Worm (Caenorhabditis elegans): ENCODE results near the gene ift-43.
A peak's percentile ranks its signal among the peaks of the same experiment; 100 is the strongest.

The ift-43 gene

ce11 chrII:5688959-5689358, 28.4 kb upstream of the ift-43 start, which contains the start of gene C25H3.11 (continued):
- TF ChIP-seq zip-2 (tag; optimal IDR thresholded peaks at IDR 0.05): no peak
- TF ChIP-seq lsy-2 (tag; optimal IDR thresholded peaks at IDR 0.05): no peak
- no peak for TF ChIP-seq nhr-102 (tag; optimal IDR thresholded peaks at IDR 0.05)
- TF ChIP-seq lir-3 (tag; optimal IDR thresholded peaks at IDR 0.05): no peak
- peak in 1 of 2 experiments; percentile 76 for TF ChIP-seq unc-62 (GFP tag; optimal IDR thresholded peaks at IDR 0.05 in 1 of 2)
- no peak for TF ChIP-seq unc-62 (tag; optimal IDR thresholded peaks at IDR 0.05)
- no peak for TF ChIP-seq daf-16 (GFP tag; optimal IDR thresholded peaks at IDR 0.05)
- TF ChIP-seq daf-16 (tag; optimal IDR thresholded peaks at IDR 0.05): peak; percentile 66
- no peak for TF ChIP-seq lin-15B (tag; optimal IDR thresholded peaks at IDR 0.05)
- no peak for TF ChIP-seq tra-1 (GFP tag; IDR thresholded peaks at IDR 0.05)
- TF ChIP-seq lin-39 (tag; optimal IDR thresholded peaks at IDR 0.05): no peak
- no peak for TF ChIP-seq dmd-8 (GFP tag; IDR thresholded peaks at IDR 0.05)
- TF ChIP-seq mdt-29 (GFP tag; IDR thresholded peaks at IDR 0.05): no peak
- peak in 1 of 2 experiments; percentile 52 for TF ChIP-seq hif-1 (tag; optimal IDR thresholded peaks at IDR 0.05)
- no peak for TF ChIP-seq ztf-7 (tag; optimal IDR thresholded peaks at IDR 0.05)
- no peak for TF ChIP-seq rbr-2 (tag; optimal IDR thresholded peaks at IDR 0.05)
- TF ChIP-seq ceh-62 (tag; optimal IDR thresholded peaks at IDR 0.05): no peak
- TF ChIP-seq fos-1 (tag; optimal IDR thresholded peaks at IDR 0.05): no peak
- TF ChIP-seq mdl-1 (tag; optimal IDR thresholded peaks at IDR 0.05): no peak
- no peak for TF ChIP-seq lin-1 (GFP tag; IDR thresholded peaks at IDR 0.05)
- TF ChIP-seq sdz-12 (GFP tag; optimal IDR thresholded peaks at IDR 0.05): no peak
- TF ChIP-seq arid-1 (GFP tag; conservative IDR thresholded peaks at IDR 0.05): 0 out of 2 replicates have a peak, but pooled peaks have one; percentile 24
- no peak for TF ChIP-seq ZK337.2 (GFP tag; IDR thresholded peaks at IDR 0.05)
- TF ChIP-seq egl-27 (tag; optimal IDR thresholded peaks at IDR 0.05): no peak
- peak; percentile 54 for TF ChIP-seq mxl-3 (GFP tag; optimal IDR thresholded peaks at IDR 0.05)
- no peak for TF ChIP-seq daf-8 (GFP tag; IDR thresholded peaks at IDR 0.05)
- peak; percentile 53 for TF ChIP-seq ama-1 (optimal IDR thresholded peaks at IDR 0.05)
- TF ChIP-seq mes-2 (tag; optimal IDR thresholded peaks at IDR 0.05; ENCODE audit: poor library complexity, severe bottlenecking): peak; percentile 64
- TF ChIP-seq Y48G9A.11 (GFP tag; IDR thresholded peaks at IDR 0.05): no peak
- TF ChIP-seq zip-11 (GFP tag; IDR thresholded peaks at IDR 0.05): no peak
- TF ChIP-seq nhr-41 (GFP tag; IDR thresholded peaks at IDR 0.05): no peak; the same call in 1 of the 2 replicates
- TF ChIP-seq lin-38 (GFP tag; IDR thresholded peaks at IDR 0.05): no peak
- TF ChIP-seq aha-1 (tag): no peak
- no peak for TF ChIP-seq ctbp-1 (GFP tag; IDR thresholded peaks at IDR 0.05)
- no peak for TF ChIP-seq daf-19 (GFP tag; conservative IDR thresholded peaks at IDR 0.05)
- peak; percentile 86 for TF ChIP-seq hlh-30 (tag; optimal IDR thresholded peaks at IDR 0.05; ENCODE audit: insufficient read depth)
- no peak for TF ChIP-seq snpc-4 (tag; optimal IDR thresholded peaks at IDR 0.05)
- no peak for TF ChIP-seq nhr-42 (GFP tag; IDR thresholded peaks at IDR 0.05)
- peak; percentile 20; the same call in 1 of the 2 replicates for TF ChIP-seq vab-7 (GFP tag; IDR thresholded peaks at IDR 0.05)
- TF ChIP-seq daf-12 (tag; optimal IDR thresholded peaks at IDR 0.05): no peak
- no peak for TF ChIP-seq fkh-10 (GFP tag; optimal IDR thresholded peaks at IDR 0.05)
- TF ChIP-seq lim-7 (GFP tag; IDR thresholded peaks at IDR 0.05): no peak
- TF ChIP-seq F44E2.7 (GFP tag; IDR thresholded peaks at IDR 0.05): 0 out of 2 replicates have a peak, but pooled peaks have one; percentile 45
- TF ChIP-seq pha-4 (GFP tag; IDR thresholded peaks at IDR 0.05): no peak
- no peak for TF ChIP-seq pha-4 (tag; optimal IDR thresholded peaks at IDR 0.05)
- TF ChIP-seq zfp-3 (GFP tag; conservative IDR thresholded peaks at IDR 0.05): no peak
- TF ChIP-seq zfp-2 (tag; optimal IDR thresholded peaks at IDR 0.05): no peak
- no peak for TF ChIP-seq snpc-1.2 (GFP tag; IDR thresholded peaks at IDR 0.05)
- peak; percentile 78 for TF ChIP-seq hlh-11 (tag; optimal IDR thresholded peaks at IDR 0.05)
- TF ChIP-seq aly-2 (tag; optimal IDR thresholded peaks at IDR 0.05): no peak
- TF ChIP-seq tag-97 (GFP tag; IDR thresholded peaks at IDR 0.05): no peak
- TF ChIP-seq cey-2 (tag; optimal IDR thresholded peaks at IDR 0.05; ENCODE audit: borderline replicate concordance, insufficient read depth): no peak
- TF ChIP-seq php-3 (GFP tag; IDR thresholded peaks at IDR 0.05): 0 out of 2 replicates have a peak, but pooled peaks have one; percentile 32
